Fruit fly (Drosophila melanogaster) whole organism, embryonic: ENCODE results near the gene CG43867.

Source experiments
- CG17829 ChIP-seq: fragments of 200-800 bp; optimal IDR thresholded peaks from 2 replicates; lab custom pipeline; 2019; ENCODE audit warnings: missing biosample characterization, mild to moderate bottlenecking, missing genetic modification characterization, moderate library complexity
- CG3065 ChIP-seq: fragments of 200-800 bp; sonication (Bioruptor generic); optimal IDR thresholded peaks from 2 replicates; lab custom pipeline; 2016; ENCODE audit warnings: missing biosample characterization, missing genetic modification characterization
- CG4617 ChIP-seq: fragments of 200-800 bp; sonication (Bioruptor generic); optimal IDR thresholded peaks from 3 replicates; lab custom pipeline; 2016; ENCODE audit warnings: missing biosample characterization, missing genetic modification characterization, borderline replicate concordance
- D19A ChIP-seq: fragments of 200-800 bp; optimal IDR thresholded peaks from 3 replicates; lab custom pipeline; 2019; ENCODE audit warnings: missing biosample characterization, mild to moderate bottlenecking, missing genetic modification characterization, moderate library complexity
- bcd ChIP-seq: fragments of 200-800 bp; sonication (Bioruptor generic); optimal IDR thresholded peaks from 2 replicates; lab custom pipeline; 2017; ENCODE audit warnings: missing biosample characterization, mild to moderate bottlenecking, missing genetic modification characterization
- cato ChIP-seq: fragments of 200-800 bp; sonication (Bioruptor generic); optimal IDR thresholded peaks from 2 replicates; lab custom pipeline; 2016; ENCODE audit warnings: missing biosample characterization, missing genetic modification characterization, borderline replicate concordance
- fd3F ChIP-seq: fragments of 200-800 bp; sonication (Bioruptor generic); optimal IDR thresholded peaks from 2 replicates; lab custom pipeline; 2018; ENCODE audit warnings: missing biosample characterization, mild to moderate bottlenecking, missing genetic modification characterization, moderate library complexity
- jigr1 ChIP-seq: fragments of 200-800 bp; sonication (Bioruptor generic); IDR thresholded peaks from 3 replicates; pipeline ENCODE4 v1.3.6; 2022; ENCODE audit warnings: missing biosample characterization, missing genetic modification characterization
- kni ChIP-seq: fragments of 200-800 bp; sonication (Bioruptor generic); optimal IDR thresholded peaks from 3 replicates; lab custom pipeline; 2017; ENCODE audit warnings: mild to moderate bottlenecking, missing biosample characterization, missing genetic modification reagents, missing genetic modification characterization
- usp ChIP-seq: fragments of >200 bp; optimal IDR thresholded peaks from 2 replicates; lab custom pipeline; 2017; ENCODE audit warnings: missing biosample characterization, missing genetic modification characterization
- zen2 ChIP-seq: fragments of 200-800 bp; sonication (Bioruptor generic); IDR thresholded peaks from 3 replicates; pipeline ENCODE4 v1.3.6; 2022; ENCODE audit warnings: missing biosample characterization, missing genetic modification characterization; ENCODE audit not compliant: partially characterized antibody

- TF ChIP-seq CG3065 (GFP tag; lab: Kevin White, UChicago) (no peak), kni (no peak), CG17829 (no peak), D19A (no peak), usp (GFP tag; lab: Kevin White, UChicago) (no peak), CG4617 (GFP tag; lab: Kevin White, UChicago) (no peak), jigr1 (no peak), fd3F (GFP tag; lab: Kevin White, UChicago) (no peak), bcd (no peak), cato (GFP tag; lab: Kevin White, UChicago) (no peak), zen2 (GFP tag; lab: Robert Waterston, UW) (no peak)
Measured at dm6 chrX:774160-774700, 153.5 kb downstream of the CG43867 start.
